Worm (Caenorhabditis elegans) whole organism, L1 larva: ENCODE measurements around the gene unc-31.
A peak's percentile ranks its signal among the peaks of the same experiment; 100 is the strongest.

ENCODE experiments used
- C16A3.4 ChIP-seq: fragments of 150-350 bp; optimal IDR thresholded peaks from 2 replicates; lab custom pipeline; 2014; ENCODE audit warnings: missing biosample characterization, missing genetic modification characterization
- C34B4.2 ChIP-seq: sonication (generic microtip); optimal IDR thresholded peaks from 2 replicates; lab custom pipeline; 2017; ENCODE audit warnings: mild to moderate bottlenecking, missing genetic modification characterization, missing compliant biosample characterization
- F16B12.6 ChIP-seq: fragments of 150-350 bp; optimal IDR thresholded peaks from 2 replicates; lab custom pipeline; 2014; ENCODE audit warnings: missing biosample characterization, missing genetic modification characterization
- alr-1 ChIP-seq: fragments of 200-800 bp; sonication (Bioruptor generic); optimal IDR thresholded peaks from 2 replicates; lab custom pipeline; 2018; ENCODE audit warnings: borderline replicate concordance, mild to moderate bottlenecking, missing genetic modification characterization, missing compliant biosample characterization
- aly-2 ChIP-seq: fragments of 150-350 bp; optimal IDR thresholded peaks from 2 replicates; lab custom pipeline; 2014; ENCODE audit warnings: missing biosample characterization, missing genetic modification characterization
- ceh-8 ChIP-seq: fragments of 200-800 bp; sonication (Bioruptor generic); optimal IDR thresholded peaks from 2 replicates; lab custom pipeline; 2018; ENCODE audit warnings: mild to moderate bottlenecking, missing genetic modification characterization, moderate library complexity, missing compliant biosample characterization
- ceh-82 ChIP-seq, 3 experiments: fragments of 150-350 bp in 1 of 3; sonication (generic microtip) in 2 of 3; optimal IDR thresholded peaks; 2 replicates each; lab custom pipeline; 2014 to 2017; ENCODE audit warnings: missing biosample characterization in 3 of 3, missing genetic modification characterization in 3 of 3
- dpl-1 ChIP-seq, 3 experiments: fragments of 150-350 bp in 2 of 3; sonication (generic microtip) in 1 of 3; optimal IDR thresholded peaks; 2 replicates each; lab custom pipeline; 2014 to 2017; ENCODE audit warnings: missing biosample characterization in 3 of 3, missing genetic modification characterization in 3 of 3, missing genetic modification reagents in 3 of 3
- dsc-1 ChIP-seq: sonication (generic microtip); optimal IDR thresholded peaks from 2 replicates; lab custom pipeline; 2016; ENCODE audit warnings: mild to moderate bottlenecking, missing genetic modification characterization, missing compliant biosample characterization
- efl-1 ChIP-seq, 4 experiments: fragments of 150-350 bp; optimal IDR thresholded peaks in 3 of 4; peaks in 1 of 4; 1 replicate in 1 of 4; 2 replicates in 3 of 4; lab custom pipeline; 2014; ENCODE audit warnings: missing biosample characterization in 2 of 4, missing genetic modification characterization in 2 of 4, missing genetic modification reagents in 2 of 4
- efl-3 ChIP-seq: fragments of 200-800 bp; sonication (Bioruptor generic); optimal IDR thresholded peaks from 2 replicates; lab custom pipeline; 2018; ENCODE audit warnings: mild to moderate bottlenecking, missing genetic modification characterization, missing compliant biosample characterization
- elt-2 ChIP-seq: sonication (generic microtip); optimal IDR thresholded peaks from 2 replicates; lab custom pipeline; 2016; ENCODE audit warnings: missing genetic modification characterization, mild to moderate bottlenecking, inconsistent platforms, missing compliant biosample characterization, missing genetic modification reagents
- elt-3 ChIP-seq, 6 experiments: fragments of 150-350 bp in 1 of 6; sonication (generic microtip); optimal IDR thresholded peaks; 2 replicates each; lab custom pipeline; 2017 to 2018; ENCODE audit warnings: missing biosample characterization in 6 of 6, missing genetic modification characterization in 6 of 6, inconsistent platforms in 1 of 6
- ets-5 ChIP-seq: fragments of 200-800 bp; sonication (Bioruptor generic); IDR thresholded peaks from 2 replicates; pipeline ENCODE4 v1.3.6; 2022; ENCODE audit warnings: missing genetic modification characterization, missing compliant biosample characterization
- fos-1 ChIP-seq: fragments of 150-350 bp; optimal IDR thresholded peaks from 2 replicates; lab custom pipeline; 2014; ENCODE audit warnings: missing biosample characterization, missing genetic modification characterization
- hpl-2 ChIP-seq: fragments of 150-350 bp; optimal IDR thresholded peaks from 2 replicates; lab custom pipeline; 2014; ENCODE audit warnings: missing biosample characterization, missing genetic modification reagents, missing genetic modification characterization
- lin-15B ChIP-seq: fragments of 150-350 bp; sonication (generic microtip); optimal IDR thresholded peaks from 3 replicates; lab custom pipeline; 2014; ENCODE audit warnings: missing biosample characterization, missing genetic modification characterization
- nhr-12 ChIP-seq: sonication (generic microtip); optimal IDR thresholded peaks from 2 replicates; lab custom pipeline; 2017; ENCODE audit warnings: missing biosample characterization, missing genetic modification characterization
- nhr-19 ChIP-seq: fragments of 200-800 bp; sonication (Bioruptor generic); conservative IDR thresholded peaks from 2 replicates; pipeline ENCODE4 v1.3.6; 2022; ENCODE audit warnings: missing genetic modification characterization, missing compliant biosample characterization
- nhr-47 ChIP-seq: sonication (generic microtip); optimal IDR thresholded peaks from 2 replicates; lab custom pipeline; 2016; ENCODE audit warnings: mild to moderate bottlenecking, missing genetic modification characterization, moderate library complexity, missing compliant biosample characterization
- nhr-71 ChIP-seq: sonication (generic microtip); optimal IDR thresholded peaks from 2 replicates; lab custom pipeline; 2016; ENCODE audit warnings: mild to moderate bottlenecking, missing genetic modification characterization, moderate library complexity, missing compliant biosample characterization
- nhr-85 ChIP-seq: sonication (generic microtip); peaks from one replicate; lab custom pipeline; 2016; ENCODE audit warnings: missing genetic modification characterization, inconsistent platforms, missing compliant biosample characterization
- nhr-90 ChIP-seq: sonication (generic microtip); optimal IDR thresholded peaks from 2 replicates; lab custom pipeline; 2016; ENCODE audit warnings: mild to moderate bottlenecking, missing genetic modification characterization, missing compliant biosample characterization; ENCODE audit not compliant: poor library complexity
- pax-3 ChIP-seq: fragments of 200-800 bp; sonication (Bioruptor generic); optimal IDR thresholded peaks from 2 replicates; lab custom pipeline; 2018; ENCODE audit warnings: mild to moderate bottlenecking, missing genetic modification characterization, moderate library complexity, missing compliant biosample characterization
- snpc-4 ChIP-seq: fragments of 150-350 bp; optimal IDR thresholded peaks from 2 replicates; lab custom pipeline; 2014; ENCODE audit warnings: missing biosample characterization, missing genetic modification characterization
- snu-23 ChIP-seq: sonication (generic microtip); optimal IDR thresholded peaks from 2 replicates; lab custom pipeline; 2016; ENCODE audit warnings: missing genetic modification characterization, missing compliant biosample characterization
- sox-4 ChIP-seq: sonication (generic microtip); optimal IDR thresholded peaks from 2 replicates; lab custom pipeline; 2016; ENCODE audit warnings: missing genetic modification characterization, missing compliant biosample characterization
- sptf-1 ChIP-seq: fragments of 150-350 bp; optimal IDR thresholded peaks from 2 replicates; lab custom pipeline; 2014; ENCODE audit warnings: missing biosample characterization, missing genetic modification characterization
- tbx-2 ChIP-seq: sonication (generic microtip); optimal IDR thresholded peaks from 2 replicates; lab custom pipeline; 2016; ENCODE audit warnings: missing genetic modification characterization, missing compliant biosample characterization
- xbp-1 ChIP-seq: sonication (generic microtip); optimal IDR thresholded peaks from 2 replicates; lab custom pipeline; 2016; ENCODE audit warnings: missing genetic modification characterization, missing compliant biosample characterization

unc-31 gene

DNA sequence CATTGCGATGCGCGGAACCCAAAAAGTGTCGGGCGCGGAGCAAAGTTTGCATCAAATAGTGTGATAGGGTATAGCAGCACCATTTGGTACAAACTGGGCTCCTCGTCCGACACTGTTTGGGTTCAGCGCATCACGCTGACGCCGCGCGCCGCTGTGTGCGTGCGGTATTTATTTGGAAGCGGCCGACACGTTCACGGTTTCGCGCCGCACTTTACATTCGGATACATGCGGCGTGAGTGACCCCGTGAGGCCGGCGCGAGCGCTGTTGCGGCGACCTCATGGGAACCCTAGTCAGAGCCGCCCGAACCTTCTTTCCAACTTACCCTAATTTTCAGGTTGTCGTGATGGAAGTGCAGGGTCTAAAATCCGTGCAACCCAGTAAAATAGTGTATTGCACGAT, 7.3 kb downstream of the unc-31 start:
- TF ChIP-seq elt-3 (tag; optimal IDR thresholded peaks at IDR 0.05; lab: Kevin White, UChicago) (no peak), alr-1 (no peak), hpl-2 (GFP tag; lab: Kevin White, UChicago) (no peak), ceh-82 (tag; optimal IDR thresholded peaks at IDR 0.05; lab: Kevin White, UChicago) (no peak), nhr-90 (no peak), tbx-2 (tag; lab: Kevin White, UChicago) (no peak), ets-5 (no peak), aly-2 (tag; lab: Kevin White, UChicago) (no peak), pax-3 (no peak), C34B4.2 (tag; lab: Kevin White, UChicago) (no peak), lin-15B (tag; lab: Kevin White, UChicago) (no peak), sptf-1 (tag; lab: Kevin White, UChicago) (no peak)
- TF ChIP-seq, all 84 proteins: peak for 0

DNA sequence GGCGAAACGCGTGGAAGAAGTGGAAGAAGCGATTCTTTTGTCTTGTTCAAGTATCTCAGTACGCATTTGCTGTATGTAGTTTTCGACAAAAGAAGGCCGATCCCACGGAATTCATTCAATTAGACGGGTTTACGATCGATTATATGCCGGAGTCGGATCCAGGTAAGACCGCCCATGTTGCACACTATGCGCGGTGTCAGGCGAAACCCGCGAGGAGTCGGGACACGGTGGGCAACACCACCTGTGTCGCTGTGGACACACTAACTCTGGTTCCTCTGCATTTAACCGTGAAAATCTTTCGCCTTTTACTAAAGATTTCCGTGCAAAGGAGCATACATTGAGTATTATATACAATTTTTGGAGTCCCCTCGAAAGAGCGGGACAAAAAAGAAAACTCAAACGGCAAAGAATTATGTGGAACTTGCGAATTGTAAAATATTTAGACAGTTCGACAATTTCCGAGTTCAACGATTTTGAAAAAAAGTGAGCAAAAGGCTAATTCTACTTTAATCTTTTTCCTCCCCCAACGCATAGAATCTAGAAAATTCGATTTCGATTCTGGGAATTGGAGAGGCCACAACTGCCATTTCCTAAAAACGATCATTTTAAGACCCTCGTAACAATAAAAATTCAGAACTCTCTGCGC, 8.3 kb downstream of the unc-31 start:
- TF ChIP-seq snpc-4 (tag; lab: Kevin White, UChicago) (peak; percentile 51), alr-1 (no peak), ceh-8 (no peak)

DNA sequence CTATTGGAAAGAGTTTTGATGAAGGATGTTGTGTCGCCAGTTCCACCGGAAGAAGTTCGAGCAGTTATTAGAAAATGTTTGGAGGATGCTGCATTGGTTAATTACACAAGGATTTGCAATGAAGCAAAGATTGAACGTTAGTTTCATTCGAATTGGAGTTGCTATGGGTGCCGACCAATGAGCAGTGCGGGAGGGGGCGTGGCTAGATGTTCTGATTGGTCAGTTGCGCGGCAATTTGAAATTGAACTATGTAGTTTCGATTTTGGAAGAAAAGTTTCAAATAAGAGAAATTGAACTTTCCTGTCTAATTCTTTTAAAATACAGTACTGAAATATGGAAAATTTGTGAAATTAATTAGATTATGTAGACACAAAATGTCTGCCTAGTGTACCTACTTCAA, 9.5 kb downstream of the unc-31 start:
- no peak for TF ChIP-seq C16A3.4 (tag; lab: Kevin White, UChicago)
- no peak for TF ChIP-seq dpl-1 (GFP tag; optimal IDR thresholded peaks at IDR 0.05; lab: Kevin White, UChicago)
- TF ChIP-seq snpc-4 (tag; lab: Kevin White, UChicago) = no peak
- no peak for TF ChIP-seq dsc-1 (tag; lab: Kevin White, UChicago)

DNA sequence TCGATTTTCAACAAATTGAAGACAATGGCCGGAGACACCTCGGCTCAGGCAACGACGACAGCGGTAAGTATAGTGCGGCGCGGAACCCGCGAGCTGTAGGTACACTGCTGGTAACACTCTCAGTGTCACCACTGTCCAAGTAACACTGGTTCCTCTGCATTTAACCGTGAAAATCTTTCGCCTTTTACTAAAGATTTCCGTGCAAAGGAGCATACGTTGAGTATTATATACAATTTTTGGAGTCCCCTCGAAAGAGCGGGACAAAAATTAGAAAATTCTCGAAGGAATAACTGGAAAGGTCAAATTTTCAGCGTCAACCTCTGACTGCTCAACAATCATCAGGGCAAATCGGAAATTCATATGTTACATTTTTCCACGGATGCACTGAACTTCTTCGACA, 12.3 kb downstream of the unc-31 start:
- no peak for TF ChIP-seq efl-3 (GFP tag; lab: Kevin White, UChicago)
- TF ChIP-seq snpc-4 (tag; lab: Kevin White, UChicago) = peak; percentile 71

DNA sequence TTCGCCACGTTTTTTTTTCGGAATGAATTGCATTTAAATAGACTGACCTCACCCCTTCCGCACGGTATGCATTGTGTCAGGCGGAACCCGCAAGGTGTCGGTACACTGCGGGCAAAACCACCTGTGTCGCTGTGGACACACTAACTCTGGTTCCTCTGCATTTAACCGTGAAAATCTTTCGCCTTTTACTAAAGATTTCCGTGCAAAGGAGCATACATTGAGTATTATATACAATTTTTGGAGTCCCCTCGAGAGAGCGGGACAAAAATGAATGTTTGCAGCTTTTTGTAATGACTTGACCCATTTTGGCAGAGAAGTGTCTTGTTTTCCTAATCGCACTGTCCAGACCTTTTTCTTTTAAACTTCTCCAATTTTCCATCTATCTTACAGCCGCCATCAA, 13.3 kb downstream of the unc-31 start:
- TF ChIP-seq snpc-4 (tag; lab: Kevin White, UChicago) (peak; percentile 77), nhr-90 (peak; percentile 45), efl-1 (optimal IDR thresholded peaks at IDR 0.05; lab: Kevin White, UChicago) (peak in 1 of 2 experiments; percentile 1), efl-1 (GFP tag; optimal IDR thresholded peaks at IDR 0.05 in 1 of 2; lab: Kevin White, UChicago) (peak in 1 of 2 experiments; percentile 32), nhr-19 (GFP tag; lab: Robert Waterston, UW) (peak; percentile 29; the same call in 1 of the 2 replicates), elt-2 (tag; lab: Kevin White, UChicago) (peak; percentile 10), snu-23 (peak; percentile 0), nhr-71 (peak; percentile 21), nhr-85 (tag; lab: Kevin White, UChicago) (peak; percentile 50), nhr-47 (tag; lab: Kevin White, UChicago) (peak; percentile 33)

- TF ChIP-seq efl-1 (optimal IDR thresholded peaks at IDR 0.05; lab: Kevin White, UChicago) = no peak
- TF ChIP-seq efl-1 (GFP tag; optimal IDR thresholded peaks at IDR 0.05 in 1 of 2; lab: Kevin White, UChicago) = peak in 1 of 2 experiments; percentile 18
- no peak for TF ChIP-seq fos-1 (tag; lab: Kevin White, UChicago)
- TF ChIP-seq, all 84 proteins: peak for 1
Observed at ce11 chrIV:12789088-12789487, 15.4 kb downstream of the unc-31 start, which contains the start of gene F07C6.3. Gene F07C6.3, plus strand, starts transcription at chrIV:12789235.

ce11 chrIV:12790871-12791270, 17.2 kb downstream of the unc-31 start, which contains the start of gene F07C6.2:
Gene F07C6.2, plus strand, starts transcription at chrIV:12791171.
- TF ChIP-seq sox-4 (tag; lab: Kevin White, UChicago) = no peak
- TF ChIP-seq alr-1 = no peak
- no peak for TF ChIP-seq xbp-1
- no peak for TF ChIP-seq nhr-12 (tag; lab: Kevin White, UChicago)
- TF ChIP-seq F16B12.6 = no peak
- TF ChIP-seq fos-1 (tag; lab: Kevin White, UChicago) = no peak
